Worm (Caenorhabditis elegans) whole organism, late embryonic: ENCODE measurements around the gene ZK1290.13.

Experiments used
- C08G9.2 ChIP-seq: sonication (generic microtip); optimal IDR thresholded peaks from 2 replicates; lab custom pipeline; 2016; ENCODE audit warnings: mild to moderate bottlenecking, missing genetic modification characterization, moderate library complexity, missing compliant biosample characterization
- K02D7.2 ChIP-seq: sonication (generic microtip); optimal IDR thresholded peaks from 2 replicates; lab custom pipeline; 2017; ENCODE audit warnings: mild to moderate bottlenecking, missing genetic modification characterization, missing compliant biosample characterization
- K09A11.1 ChIP-seq: sonication (generic microtip); optimal IDR thresholded peaks from 2 replicates; lab custom pipeline; 2017; ENCODE audit warnings: antibody characterized with exemption, mild to moderate bottlenecking, missing genetic modification characterization, missing compliant biosample characterization; ENCODE audit not compliant: insufficient read depth
- Y22D7AL.16 ChIP-seq: sonication (generic microtip); optimal IDR thresholded peaks from 2 replicates; lab custom pipeline; 2016; ENCODE audit warnings: missing genetic modification characterization, missing compliant biosample characterization
- ceh-18 ChIP-seq: sonication (generic microtip); optimal IDR thresholded peaks from 2 replicates; lab custom pipeline; 2016; ENCODE audit warnings: missing genetic modification characterization, missing compliant biosample characterization
- ceh-2 ChIP-seq: sonication (generic microtip); optimal IDR thresholded peaks from 2 replicates; lab custom pipeline; 2016; ENCODE audit warnings: missing genotype, missing genetic modification characterization, missing compliant biosample characterization
- ceh-24 ChIP-seq: sonication (generic microtip); optimal IDR thresholded peaks from 2 replicates; lab custom pipeline; 2016; ENCODE audit warnings: mild to moderate bottlenecking, missing genetic modification characterization, missing compliant biosample characterization
- ceh-48 ChIP-seq: sonication (generic microtip); optimal IDR thresholded peaks from 2 replicates; lab custom pipeline; 2016; ENCODE audit warnings: missing genetic modification characterization, inconsistent platforms, missing compliant biosample characterization
- ceh-9 ChIP-seq: sonication (generic microtip); optimal IDR thresholded peaks from 2 replicates; lab custom pipeline; 2016; ENCODE audit warnings: mild to moderate bottlenecking, missing genetic modification characterization, inconsistent platforms, missing compliant biosample characterization
- dmd-4 ChIP-seq: sonication (generic microtip); optimal IDR thresholded peaks from 2 replicates; lab custom pipeline; 2016; ENCODE audit warnings: borderline replicate concordance, missing genetic modification characterization, missing compliant biosample characterization
- dve-1 ChIP-seq: sonication (generic microtip); optimal IDR thresholded peaks from 2 replicates; lab custom pipeline; 2017; ENCODE audit warnings: antibody characterized with exemption, mild to moderate bottlenecking, missing genetic modification characterization, missing compliant biosample characterization
- elt-2 ChIP-seq: sonication (generic microtip); optimal IDR thresholded peaks from 2 replicates; lab custom pipeline; 2016; ENCODE audit warnings: missing genetic modification reagents, missing genetic modification characterization, missing compliant biosample characterization
- elt-4 ChIP-seq: sonication (generic microtip); optimal IDR thresholded peaks from 2 replicates; lab custom pipeline; 2016; ENCODE audit warnings: missing genetic modification characterization, missing compliant biosample characterization
- ets-4 ChIP-seq: sonication (generic microtip); optimal IDR thresholded peaks from 2 replicates; lab custom pipeline; 2016; ENCODE audit warnings: missing genetic modification characterization, missing compliant biosample characterization
- eyg-1 ChIP-seq: sonication (generic microtip); optimal IDR thresholded peaks from 2 replicates; lab custom pipeline; 2016; ENCODE audit warnings: missing genotype, missing genetic modification characterization, missing compliant biosample characterization
- fax-1 ChIP-seq: sonication (generic microtip); optimal IDR thresholded peaks from 2 replicates; lab custom pipeline; 2016; ENCODE audit warnings: missing genotype, missing genetic modification characterization, missing compliant biosample characterization
- hlh-13 ChIP-seq: fragments of 200-800 bp; sonication (Bioruptor generic); optimal IDR thresholded peaks from 2 replicates; lab custom pipeline; 2018; ENCODE audit warnings: mild to moderate bottlenecking, missing genetic modification characterization, missing compliant biosample characterization
- hlh-6 ChIP-seq: sonication (generic microtip); optimal IDR thresholded peaks from 2 replicates; lab custom pipeline; 2016; ENCODE audit warnings: missing genotype, missing genetic modification characterization, missing compliant biosample characterization
- hlh-8 ChIP-seq: sonication (generic microtip); optimal IDR thresholded peaks from 2 replicates; lab custom pipeline; 2016; ENCODE audit warnings: missing genotype, missing genetic modification characterization, missing compliant biosample characterization
- lim-6 ChIP-seq: sonication (generic microtip); optimal IDR thresholded peaks from 2 replicates; lab custom pipeline; 2016; ENCODE audit warnings: missing genetic modification characterization, missing compliant biosample characterization
- lin-11 ChIP-seq: fragments of 200-800 bp; sonication (Bioruptor generic); optimal IDR thresholded peaks from 2 replicates; lab custom pipeline; 2018; ENCODE audit warnings: mild to moderate bottlenecking, missing genetic modification characterization, missing compliant biosample characterization
- nhr-232 ChIP-seq: sonication (generic microtip); optimal IDR thresholded peaks from 2 replicates; lab custom pipeline; 2016; ENCODE audit warnings: missing genetic modification characterization, missing compliant biosample characterization
- npax-4 ChIP-seq: sonication (generic microtip); optimal IDR thresholded peaks from 2 replicates; lab custom pipeline; 2016; ENCODE audit warnings: missing genetic modification characterization, missing compliant biosample characterization
- odd-2 ChIP-seq: sonication (generic microtip); optimal IDR thresholded peaks from 2 replicates; lab custom pipeline; 2017; ENCODE audit warnings: antibody characterized with exemption, mild to moderate bottlenecking, missing genetic modification characterization, missing compliant biosample characterization
- pha-2 ChIP-seq: sonication (generic microtip); optimal IDR thresholded peaks from 2 replicates; lab custom pipeline; 2017; ENCODE audit warnings: mild to moderate bottlenecking, missing genetic modification characterization, missing compliant biosample characterization
- rnt-1 ChIP-seq: sonication (generic microtip); optimal IDR thresholded peaks from 2 replicates; lab custom pipeline; 2016; ENCODE audit warnings: missing genetic modification characterization, missing compliant biosample characterization
- sox-4 ChIP-seq: sonication (generic microtip); optimal IDR thresholded peaks from 2 replicates; lab custom pipeline; 2017; ENCODE audit warnings: mild to moderate bottlenecking, missing genetic modification characterization, inconsistent platforms, missing compliant biosample characterization
- ttx-3 ChIP-seq: sonication (generic microtip); optimal IDR thresholded peaks from 2 replicates; lab custom pipeline; 2016; ENCODE audit warnings: missing genetic modification reagents, missing genetic modification characterization, missing compliant biosample characterization
- unc-3 ChIP-seq, 2 experiments: fragments of 200-800 bp in 1 of 2; sonication (Bioruptor generic) in 1 of 2; sonication (generic microtip) in 1 of 2; conservative IDR thresholded peaks in 1 of 2; optimal IDR thresholded peaks in 1 of 2; 2 replicates each; pipeline versions ENCODE4 v1.3.6 to Lab custom; 2016 to 2022; ENCODE audit warnings: missing compliant biosample characterization in 2 of 2, missing genetic modification characterization in 2 of 2, missing genetic modification reagents in 1 of 2
- unc-42 ChIP-seq: sonication (generic microtip); optimal IDR thresholded peaks from 2 replicates; lab custom pipeline; 2016; ENCODE audit warnings: missing genotype, missing genetic modification characterization, missing compliant biosample characterization
- unc-86 ChIP-seq: sonication (generic microtip); optimal IDR thresholded peaks from 2 replicates; lab custom pipeline; 2016; ENCODE audit warnings: missing genetic modification characterization, missing compliant biosample characterization
- ztf-16 ChIP-seq: sonication (generic microtip); optimal IDR thresholded peaks from 2 replicates; lab custom pipeline; 2017; ENCODE audit warnings: missing genetic modification characterization, missing compliant biosample characterization

Gene ZK1290.13

ce11 chrII:7505005-7505404 is 29.8 kb upstream of the ZK1290.13 start, which contains the start of gene C28F5.1:
C28F5.1 (plus strand) TSS chrII:7505305.
- no peak for TF ChIP-seq ceh-24 (tag; lab: Kevin White, UChicago)
- TF ChIP-seq unc-3 (GFP tag; conservative IDR thresholded peaks at IDR 0.05; lab: Robert Waterston, UW) = no peak
- TF ChIP-seq unc-3 (tag; optimal IDR thresholded peaks at IDR 0.05; lab: Kevin White, UChicago) = no peak
- TF ChIP-seq hlh-6 (tag; lab: Kevin White, UChicago) = no peak

- TF ChIP-seq npax-4 (tag; lab: Kevin White, UChicago) (no peak), odd-2 (tag; lab: Kevin White, UChicago) (no peak), ets-4 (tag; lab: Kevin White, UChicago) (no peak), Y22D7AL.16 (tag; lab: Kevin White, UChicago) (no peak), ceh-18 (no peak), hlh-8 (tag; lab: Kevin White, UChicago) (no peak), eyg-1 (tag; lab: Kevin White, UChicago) (no peak), unc-86 (tag; lab: Kevin White, UChicago) (no peak)
- TF ChIP-seq, all 69 proteins: peak for 0
Observed at ce11 chrII:7519221-7519620, 15.6 kb upstream of the ZK1290.13 start, which contains the start of gene glb-9. glb-9 (minus strand) TSS chrII:7519321.

DNA sequence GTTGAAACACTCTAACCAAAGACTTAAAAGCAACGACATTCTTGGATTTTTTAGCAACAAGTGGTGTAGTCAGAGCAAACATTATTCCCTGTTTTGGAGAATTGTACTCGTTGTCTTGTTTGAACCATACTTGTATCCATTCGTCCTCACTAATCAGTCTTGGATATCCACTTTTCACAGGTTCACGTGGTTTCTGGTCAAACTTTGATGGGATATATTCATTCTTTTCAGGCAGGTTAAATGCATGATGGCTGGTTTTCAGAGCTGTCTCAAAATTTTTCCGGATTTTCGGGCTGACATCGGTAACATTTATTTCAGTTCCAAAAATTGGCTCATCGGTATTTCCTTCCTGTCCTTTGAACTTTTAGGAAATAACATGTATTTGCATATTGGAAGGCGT is 13.4 kb upstream of the ZK1290.13 start:
- TF ChIP-seq K09A11.1 (tag; lab: Kevin White, UChicago) (no peak), unc-42 (tag; lab: Kevin White, UChicago) (no peak), npax-4 (tag; lab: Kevin White, UChicago) (no peak), unc-3 (GFP tag; conservative IDR thresholded peaks at IDR 0.05; lab: Robert Waterston, UW) (no peak), unc-3 (tag; optimal IDR thresholded peaks at IDR 0.05; lab: Kevin White, UChicago) (no peak), ceh-9 (tag; lab: Kevin White, UChicago) (no peak), elt-4 (tag; lab: Kevin White, UChicago) (no peak), ttx-3 (tag; lab: Kevin White, UChicago) (no peak), hlh-6 (tag; lab: Kevin White, UChicago) (no peak), nhr-232 (tag; lab: Kevin White, UChicago) (no peak), fax-1 (tag; lab: Kevin White, UChicago) (no peak), ceh-2 (tag; lab: Kevin White, UChicago) (no peak), rnt-1 (no peak)

- TF ChIP-seq ztf-16 (no peak), elt-4 (tag; lab: Kevin White, UChicago) (no peak), lin-11 (tag; lab: Kevin White, UChicago) (no peak), ttx-3 (tag; lab: Kevin White, UChicago) (no peak), ceh-48 (tag; lab: Kevin White, UChicago) (no peak), pha-2 (tag; lab: Kevin White, UChicago) (no peak), dmd-4 (tag; lab: Kevin White, UChicago) (no peak), nhr-232 (tag; lab: Kevin White, UChicago) (no peak), dve-1 (tag; lab: Kevin White, UChicago) (no peak), C08G9.2 (tag; lab: Kevin White, UChicago) (no peak), lim-6 (no peak), K02D7.2 (no peak), sox-4 (no peak), elt-2 (tag; lab: Kevin White, UChicago) (no peak)
Observed at ce11 chrII:7523281-7523680, 11.5 kb upstream of the ZK1290.13 start, which contains the start of gene ZK1290.15. ZK1290.15 (plus strand) TSS chrII:7523581.

DNA sequence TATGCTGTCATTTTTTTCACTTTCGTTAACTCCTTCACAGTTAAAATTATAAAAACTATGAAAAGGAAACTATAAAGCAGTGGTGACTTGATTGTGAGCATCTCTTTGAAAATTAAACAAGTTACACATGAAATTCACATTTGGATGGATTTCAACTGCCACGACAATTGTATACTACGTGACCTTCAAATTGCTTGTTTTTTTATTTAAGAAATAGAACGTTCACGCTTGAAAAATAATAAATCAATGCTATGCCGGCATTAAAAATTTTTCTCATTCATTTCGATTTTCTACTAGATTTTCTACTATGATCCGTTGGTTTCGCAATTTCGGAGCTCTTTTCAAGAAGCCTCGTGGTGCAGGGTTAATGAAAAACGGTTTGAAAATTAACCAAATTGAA is 9.3 kb upstream of the ZK1290.13 start, which contains the start of the genes ZK1290.7 and rnh-1.1:
Gene ZK1290.7, minus strand, starts transcription at position 101 of the 400 bp plus-strand sequence.
Gene rnh-1.1, plus strand, starts transcription at position 281 of the 400 bp plus-strand sequence.
- no peak for TF ChIP-seq hlh-13 (GFP tag; lab: Kevin White, UChicago)
